Fruit fly (Drosophila melanogaster): ENCODE measurements around the gene CG6683.

The CG6683 gene

dm6 chr3L:8544710-8545109 lies 30.0 kb upstream of the CG6683 start, which contains the start of gene rhea (continued):
- no peak for TF ChIP-seq CG1832 (GFP tag; optimal IDR thresholded peaks at IDR 0.05)
- TF ChIP-seq seq (GFP tag; IDR thresholded peaks at IDR 0.05): no peak
- TF ChIP-seq Mrtf (GFP tag; IDR thresholded peaks at IDR 0.05): no peak
- no peak for TF ChIP-seq nom (GFP tag; optimal IDR thresholded peaks at IDR 0.05)
- TF ChIP-seq CG15269 (tag; optimal IDR thresholded peaks at IDR 0.05): peak; percentile 13
- TF ChIP-seq NK7.1 (GFP tag; optimal IDR thresholded peaks at IDR 0.05): no peak
- no peak for TF ChIP-seq D (optimal IDR thresholded peaks at IDR 0.05)
- TF ChIP-seq D (GFP tag; optimal IDR thresholded peaks at IDR 0.05): no peak
- TF ChIP-seq psq (GFP tag; optimal IDR thresholded peaks at IDR 0.05): no peak
- no peak for TF ChIP-seq tup (GFP tag; optimal IDR thresholded peaks at IDR 0.05)
- no peak for TF ChIP-seq BtbVII (GFP tag; optimal IDR thresholded peaks at IDR 0.05)
- TF ChIP-seq H2.0 (GFP tag; IDR thresholded peaks at IDR 0.05): no peak
- TF ChIP-seq CG13123 (GFP tag; optimal IDR thresholded peaks at IDR 0.05): no peak
- TF ChIP-seq HmgD (GFP tag; optimal IDR thresholded peaks at IDR 0.05): no peak
- no peak for TF ChIP-seq CG12299 (tag; optimal IDR thresholded peaks at IDR 0.05)
- no peak for TF ChIP-seq C15 (GFP tag; IDR thresholded peaks at IDR 0.05)
- TF ChIP-seq Abd-B (GFP tag; optimal IDR thresholded peaks at IDR 0.05): no peak
- no peak for TF ChIP-seq maf-S (GFP tag; optimal IDR thresholded peaks at IDR 0.05)
- TF ChIP-seq chn (GFP tag; optimal IDR thresholded peaks at IDR 0.05): no peak
- TF ChIP-seq nau (GFP tag; optimal IDR thresholded peaks at IDR 0.05): no peak
- TF ChIP-seq CG8359 (GFP tag; optimal IDR thresholded peaks at IDR 0.05; ENCODE audit: borderline replicate concordance): no peak
- TF ChIP-seq CG7556 (GFP tag; optimal IDR thresholded peaks at IDR 0.05): no peak
- no peak for TF ChIP-seq CG10462 (GFP tag; optimal IDR thresholded peaks at IDR 0.05)
- TF ChIP-seq CG31441 (GFP tag; IDR thresholded peaks at IDR 0.05): peak; percentile 29; the same call in 1 of the 2 replicates
- no peak for TF ChIP-seq CG3726 (GFP tag; IDR thresholded peaks at IDR 0.05)
- TF ChIP-seq CG32767 (GFP tag; IDR thresholded peaks at IDR 0.05): no peak
- no peak for TF ChIP-seq Oli (tag; optimal IDR thresholded peaks at IDR 0.05)
- no peak for TF ChIP-seq TFAM (GFP tag; optimal IDR thresholded peaks at IDR 0.05)
- TF ChIP-seq CG10431 (GFP tag; optimal IDR thresholded peaks at IDR 0.05): no peak
- peak; percentile 84 for TF ChIP-seq Scr (GFP tag; IDR thresholded peaks at IDR 0.05; ENCODE audit: partially characterized antibody)
- no peak for TF ChIP-seq lmd (GFP tag; IDR thresholded peaks at IDR 0.05)
- peak; percentile 52 for TF ChIP-seq HmgZ (tag; optimal IDR thresholded peaks at IDR 0.05)
- TF ChIP-seq CG15696 (tag; optimal IDR thresholded peaks at IDR 0.05): no peak
- TF ChIP-seq CG1603 (tag; optimal IDR thresholded peaks at IDR 0.05): peak; percentile 18
- no peak for TF ChIP-seq Optix (GFP tag; IDR thresholded peaks at IDR 0.05)
- no peak for TF ChIP-seq Camta (GFP tag; optimal IDR thresholded peaks at IDR 0.05)
- no peak for TF ChIP-seq ttk (GFP tag; IDR thresholded peaks at IDR 0.05)
- TF ChIP-seq CG6272 (GFP tag; IDR thresholded peaks at IDR 0.05): no peak
- TF ChIP-seq CG12659 (GFP tag; optimal IDR thresholded peaks at IDR 0.05): peak; percentile 68
- no peak for TF ChIP-seq pnt (GFP tag; optimal IDR thresholded peaks at IDR 0.05)
- TF ChIP-seq al (GFP tag; IDR thresholded peaks at IDR 0.05): no peak
- TF ChIP-seq tap (tag; optimal IDR thresholded peaks at IDR 0.05): peak; percentile 13
- no peak for TF ChIP-seq slp2 (GFP tag; optimal IDR thresholded peaks at IDR 0.05)
- no peak for TF ChIP-seq CG10321 (GFP tag; IDR thresholded peaks at IDR 0.05)
- TF ChIP-seq h (optimal IDR thresholded peaks at IDR 0.05): no peak
- no peak for TF ChIP-seq CG18619 (GFP tag; optimal IDR thresholded peaks at IDR 0.05)
- TF ChIP-seq E2f1 (GFP tag; IDR thresholded peaks at IDR 0.05): no peak
- TF ChIP-seq sqz (GFP tag; optimal IDR thresholded peaks at IDR 0.05): no peak
- no peak for TF ChIP-seq ash1 (GFP tag; optimal IDR thresholded peaks at IDR 0.05)
- TF ChIP-seq ems (GFP tag; optimal IDR thresholded peaks at IDR 0.05): peak; percentile 12
- peak; percentile 7 for TF ChIP-seq tx (GFP tag; optimal IDR thresholded peaks at IDR 0.05)
- TF ChIP-seq Aef1 (GFP tag; IDR thresholded peaks at IDR 0.05): no peak
- TF ChIP-seq Dfd (GFP tag; optimal IDR thresholded peaks at IDR 0.05): no peak
